Worm (Caenorhabditis elegans): Measurements from ENCODE around the gene Y42H9B.3.

DNA sequence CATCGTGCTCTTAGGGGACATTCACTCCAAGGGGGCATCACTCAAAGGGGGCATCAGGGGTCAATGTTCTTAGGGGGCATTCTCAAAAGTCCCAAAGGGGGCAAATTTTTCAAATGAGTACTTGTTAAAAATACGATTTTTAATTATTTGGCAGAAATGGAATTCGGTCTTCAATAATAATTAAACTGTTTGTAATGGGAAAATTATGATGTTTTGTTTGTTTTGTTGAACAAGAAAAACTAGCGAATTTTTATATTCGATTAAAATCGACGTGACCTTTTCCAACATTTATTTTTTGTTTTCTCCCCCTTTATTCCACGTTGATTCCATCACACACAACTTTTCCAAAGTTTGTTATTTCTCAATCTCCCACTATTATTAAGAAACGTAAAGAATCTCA is 45.2 kb downstream of the Y42H9B.3 start, which contains the start of gene F57H12.5:
- TF ChIP-seq hlh-15 (tag; optimal IDR thresholded peaks at IDR 0.05) (no peak), rnt-1 (tag; optimal IDR thresholded peaks at IDR 0.05) (no peak), fkh-6 (tag; optimal IDR thresholded peaks at IDR 0.05) (no peak), Y22D7AL.16 (tag; optimal IDR thresholded peaks at IDR 0.05) (no peak), unc-3 (GFP tag; conservative IDR thresholded peaks at IDR 0.05) (no peak), unc-3 (tag; optimal IDR thresholded peaks at IDR 0.05) (no peak), pha-4 (tag; optimal IDR thresholded peaks at IDR 0.05) (no peak), syd-9 (tag; optimal IDR thresholded peaks at IDR 0.05) (no peak), tbx-2 (tag; optimal IDR thresholded peaks at IDR 0.05) (no peak), pros-1 (tag; optimal IDR thresholded peaks at IDR 0.05) (no peak)
